Fruit fly (Drosophila melanogaster) whole organism, embryonic: ENCODE measurements around the gene Smox.

Experiments
- Abd-B ChIP-seq: fragments of 200-800 bp; sonication (Bioruptor generic); optimal IDR thresholded peaks from 2 replicates; lab custom pipeline; 2018; ENCODE audit warnings: missing biosample characterization, mild to moderate bottlenecking, missing genetic modification characterization, moderate library complexity
- Asciz ChIP-seq: fragments of 200-800 bp; sonication (Bioruptor generic); optimal IDR thresholded peaks from 2 replicates; lab custom pipeline; 2017; ENCODE audit warnings: missing biosample characterization, mild to moderate bottlenecking, missing genetic modification characterization, missing genetic modification reagents
- Awh ChIP-seq: fragments of 200-800 bp; sonication (Bioruptor generic); IDR thresholded peaks from 2 replicates; pipeline ENCODE4, ENCODE4 v1.3.6; 2022; ENCODE audit warnings: missing biosample characterization, missing genetic modification characterization
- Bgb ChIP-seq: fragments of 200-800 bp; sonication (Bioruptor generic); IDR thresholded peaks from 2 replicates; pipeline ENCODE4 v1.3.6; 2022; ENCODE audit warnings: missing biosample characterization, missing genetic modification characterization; ENCODE audit not compliant: partially characterized antibody
- Blimp-1 ChIP-seq: fragments of 200-800 bp; sonication (Bioruptor generic); optimal IDR thresholded peaks from 3 replicates; lab custom pipeline; 2018; ENCODE audit warnings: missing biosample characterization, missing genetic modification characterization, mild to moderate bottlenecking, moderate library complexity, missing genetic modification reagents
- CG10147 ChIP-seq: fragments of 200-800 bp; sonication (Bioruptor generic); optimal IDR thresholded peaks from 2 replicates; lab custom pipeline; 2019; ENCODE audit warnings: missing biosample characterization, mild to moderate bottlenecking, missing genetic modification characterization, moderate library complexity
- CG10209 ChIP-seq: fragments of 200-800 bp; sonication (Bioruptor generic); optimal IDR thresholded peaks from 3 replicates; lab custom pipeline; 2017; ENCODE audit warnings: missing biosample characterization, mild to moderate bottlenecking, missing genetic modification characterization, missing genetic modification reagents
- CG10543 ChIP-seq: fragments of 200-800 bp; sonication (Bioruptor generic); optimal IDR thresholded peaks from 3 replicates; lab custom pipeline; 2017; ENCODE audit warnings: missing biosample characterization, mild to moderate bottlenecking, missing genetic modification characterization, moderate library complexity
- CG10959 ChIP-seq: fragments of 200-800 bp; sonication (Bioruptor generic); IDR thresholded peaks from 2 replicates; pipeline ENCODE4 v1.3.6; 2022; ENCODE audit warnings: missing biosample characterization, missing genetic modification characterization
- CG11504 ChIP-seq: fragments of 200-800 bp; sonication (Bioruptor generic); optimal IDR thresholded peaks from 3 replicates; lab custom pipeline; 2019; ENCODE audit warnings: missing biosample characterization, mild to moderate bottlenecking, missing genetic modification characterization, moderate library complexity
- CG13424 ChIP-seq: fragments of 200-800 bp; sonication (Bioruptor generic); optimal IDR thresholded peaks from 2 replicates; lab custom pipeline; 2019; ENCODE audit warnings: missing biosample characterization, mild to moderate bottlenecking, missing genetic modification characterization, moderate library complexity
- CG13775 ChIP-seq: fragments of 200-800 bp; sonication (Bioruptor generic); optimal IDR thresholded peaks from 3 replicates; lab custom pipeline; 2017; ENCODE audit warnings: missing biosample characterization, mild to moderate bottlenecking, missing genetic modification characterization
- CG31365 ChIP-seq: fragments of 200-800 bp; sonication (Bioruptor generic); optimal IDR thresholded peaks from 2 replicates; lab custom pipeline; 2018; ENCODE audit warnings: missing biosample characterization, mild to moderate bottlenecking, missing genetic modification characterization
- CG32532 ChIP-seq: fragments of 200-800 bp; sonication (Bioruptor generic); IDR thresholded peaks from 2 replicates; pipeline ENCODE4 v1.3.6; 2022; ENCODE audit warnings: missing biosample characterization, missing genetic modification characterization
- CG4282 ChIP-seq: fragments of 200-800 bp; sonication (Bioruptor generic); optimal IDR thresholded peaks from 2 replicates; lab custom pipeline; 2016; ENCODE audit warnings: missing biosample characterization, missing genetic modification characterization
- CG6654 ChIP-seq: fragments of 200-800 bp; sonication (Bioruptor generic); optimal IDR thresholded peaks from 2 replicates; lab custom pipeline; 2017; ENCODE audit warnings: missing biosample characterization, mild to moderate bottlenecking, missing genetic modification characterization
- CG7839 ChIP-seq: fragments of 200-800 bp; sonication (Bioruptor generic); optimal IDR thresholded peaks from 3 replicates; lab custom pipeline; 2018; ENCODE audit warnings: missing biosample characterization, mild to moderate bottlenecking, missing genetic modification characterization, moderate library complexity
- CG7963 ChIP-seq: fragments of 200-800 bp; sonication (Bioruptor generic); IDR thresholded peaks from 3 replicates; pipeline ENCODE4 v1.3.6; 2022; ENCODE audit warnings: missing biosample characterization, missing genetic modification characterization; ENCODE audit not compliant: partially characterized antibody
- CG9876 ChIP-seq: fragments of 200-800 bp; sonication (Bioruptor generic); optimal IDR thresholded peaks from 2 replicates; lab custom pipeline; 2016; ENCODE audit warnings: missing biosample characterization, missing genetic modification characterization
- CoRest ChIP-seq: fragments of 200-800 bp; sonication (Bioruptor generic); optimal IDR thresholded peaks from 3 replicates; lab custom pipeline; 2018; ENCODE audit warnings: missing biosample characterization, mild to moderate bottlenecking, missing genetic modification characterization, moderate library complexity
- Dad ChIP-seq: fragments of 200-800 bp; sonication (Bioruptor generic); optimal IDR thresholded peaks from 3 replicates; lab custom pipeline; 2016; ENCODE audit warnings: missing biosample characterization, missing genetic modification characterization
- Doc3 ChIP-seq: fragments of 200-800 bp; sonication (Bioruptor generic); IDR thresholded peaks from 3 replicates; pipeline ENCODE4 v1.3.6; 2022; ENCODE audit warnings: missing biosample characterization, missing genetic modification characterization; ENCODE audit not compliant: partially characterized antibody
- HLH4C ChIP-seq: fragments of 200-800 bp; sonication (Bioruptor generic); IDR thresholded peaks from 3 replicates; pipeline ENCODE4 v1.3.6; 2022; ENCODE audit warnings: missing biosample characterization, missing genetic modification characterization; ENCODE audit not compliant: partially characterized antibody
- Hey ChIP-seq: fragments of 200-800 bp; sonication (Bioruptor generic); optimal IDR thresholded peaks from 3 replicates; lab custom pipeline; 2018; ENCODE audit warnings: missing biosample characterization, mild to moderate bottlenecking, missing genetic modification characterization
- Lhr ChIP-seq: fragments of 200-800 bp; sonication (Bioruptor generic); optimal IDR thresholded peaks from 3 replicates; lab custom pipeline; 2017; ENCODE audit warnings: mild to moderate bottlenecking, missing biosample characterization, missing genetic modification reagents, missing genetic modification characterization
- MESR4 ChIP-seq: fragments of 200-800 bp; sonication (Bioruptor generic); optimal IDR thresholded peaks from 2 replicates; lab custom pipeline; 2018; ENCODE audit warnings: missing biosample characterization, mild to moderate bottlenecking, missing genetic modification characterization, moderate library complexity
- Meics ChIP-seq: fragments of 200-800 bp; sonication (Bioruptor generic); optimal IDR thresholded peaks from 2 replicates; lab custom pipeline; 2017; ENCODE audit warnings: missing biosample characterization, mild to moderate bottlenecking, missing genetic modification characterization
- Mes4 ChIP-seq: fragments of 200-800 bp; sonication (Bioruptor generic); optimal IDR thresholded peaks from 2 replicates; lab custom pipeline; 2016; ENCODE audit warnings: missing biosample characterization, missing genetic modification characterization
- Nf-YB ChIP-seq: fragments of 200-800 bp; sonication (Bioruptor generic); optimal IDR thresholded peaks from 3 replicates; lab custom pipeline; 2019; ENCODE audit warnings: missing biosample characterization, mild to moderate bottlenecking, missing genetic modification characterization, moderate library complexity
- Sry-δ ChIP-seq: fragments of 200-800 bp; sonication (Bioruptor generic); optimal IDR thresholded peaks from 2 replicates; lab custom pipeline; 2016; ENCODE audit warnings: missing biosample characterization, missing genetic modification characterization
- amos ChIP-seq: fragments of 200-800 bp; sonication (Bioruptor generic); IDR thresholded peaks from 2 replicates; pipeline ENCODE4 v1.3.6; 2022; ENCODE audit warnings: missing biosample characterization, missing genetic modification characterization; ENCODE audit not compliant: partially characterized antibody
- bbx ChIP-seq: fragments of 200-800 bp; sonication (Bioruptor generic); IDR thresholded peaks from 2 replicates; pipeline ENCODE4 v1.3.6; 2022; ENCODE audit warnings: missing biosample characterization, missing genetic modification characterization; ENCODE audit not compliant: partially characterized antibody
- crp ChIP-seq, 2 experiments: fragments of 200-800 bp; sonication (Bioruptor generic); optimal IDR thresholded peaks; 2 replicates in 1 of 2; 3 replicates in 1 of 2; lab custom pipeline; 2017; ENCODE audit warnings: missing biosample characterization in 2 of 2, missing genetic modification characterization in 2 of 2, mild to moderate bottlenecking in 1 of 2, moderate library complexity in 1 of 2
- dimm ChIP-seq: fragments of 200-800 bp; sonication (Bioruptor generic); IDR thresholded peaks from 2 replicates; pipeline ENCODE4 v1.3.6; 2022; ENCODE audit warnings: missing biosample characterization, missing genetic modification characterization
- dm ChIP-seq: fragments of 200-800 bp; sonication (Bioruptor generic); optimal IDR thresholded peaks from 3 replicates; lab custom pipeline; 2016; ENCODE audit warnings: missing biosample characterization, missing genetic modification characterization
- dpn ChIP-seq, 2 experiments: fragments of 200-800 bp; sonication (Bioruptor generic); optimal IDR thresholded peaks; 3 replicates each; lab custom pipeline; 2016; ENCODE audit warnings: missing biosample characterization in 2 of 2, missing genetic modification characterization in 2 of 2
- exex ChIP-seq: fragments of 200-800 bp; sonication (Bioruptor generic); optimal IDR thresholded peaks from 4 replicates; lab custom pipeline; 2018; ENCODE audit warnings: missing biosample characterization, mild to moderate bottlenecking, missing genetic modification characterization, moderate library complexity
- grn ChIP-seq: fragments of 200-800 bp; sonication (Bioruptor generic); optimal IDR thresholded peaks from 3 replicates; lab custom pipeline; 2017; ENCODE audit warnings: missing biosample characterization, missing genetic modification characterization
- hbn ChIP-seq: fragments of 200-800 bp; sonication (Bioruptor generic); IDR thresholded peaks from 2 replicates; pipeline ENCODE4 v1.3.6; 2022; ENCODE audit warnings: missing biosample characterization, missing genetic modification characterization; ENCODE audit not compliant: partially characterized antibody
- ind ChIP-seq: fragments of 200-800 bp; sonication (Bioruptor generic); optimal IDR thresholded peaks from 3 replicates; lab custom pipeline; 2016; ENCODE audit warnings: missing biosample characterization, missing genetic modification characterization
- lov ChIP-seq, 2 experiments: fragments of 200-800 bp in 1 of 2; fragments of >200 bp in 1 of 2; sonication (Bioruptor generic) in 1 of 2; IDR thresholded peaks in 1 of 2; optimal IDR thresholded peaks in 1 of 2; 2 replicates in 1 of 2; 3 replicates in 1 of 2; pipeline versions ENCODE4 v1.3.6 to Lab custom; 2017 to 2022; ENCODE audit warnings: missing biosample characterization in 1 of 2, missing genetic modification characterization in 1 of 2
- maf-S ChIP-seq: fragments of 200-800 bp; sonication (Bioruptor generic); optimal IDR thresholded peaks from 2 replicates; lab custom pipeline; 2016; ENCODE audit warnings: missing biosample characterization, missing genetic modification characterization
- p53 ChIP-seq: fragments of 200-800 bp; sonication (Bioruptor generic); optimal IDR thresholded peaks from 2 replicates; lab custom pipeline; 2016; ENCODE audit warnings: missing biosample characterization, missing genetic modification characterization
- pan ChIP-seq, 4 experiments: fragments of >200 bp in 3 of 4; fragments of 200-800 bp in 1 of 4; sonication (Bioruptor generic) in 1 of 4; optimal IDR thresholded peaks in 3 of 4; IDR thresholded peaks in 1 of 4; 2 replicates each; pipeline versions ENCODE4 v1.3.6 to Lab custom; 2017 to 2022; ENCODE audit warnings: missing biosample characterization in 2 of 4, missing genetic modification characterization in 2 of 4, mixed read lengths in 1 of 4
- pho ChIP-seq: fragments of 200-800 bp; sonication (Bioruptor generic); optimal IDR thresholded peaks from 2 replicates; lab custom pipeline; 2016; ENCODE audit warnings: missing biosample characterization, missing genetic modification characterization
- sens-2 ChIP-seq: fragments of 200-800 bp; sonication (Bioruptor generic); IDR thresholded peaks from 2 replicates; pipeline ENCODE4 v1.3.6; 2022; ENCODE audit warnings: missing biosample characterization, missing genetic modification characterization
- twi ChIP-seq: fragments of 200-800 bp; optimal IDR thresholded peaks from 2 replicates; lab custom pipeline; 2019; ENCODE audit warnings: missing biosample characterization, mild to moderate bottlenecking, missing genetic modification characterization, moderate library complexity
- usp ChIP-seq: fragments of >200 bp; optimal IDR thresholded peaks from 2 replicates; lab custom pipeline; 2017; ENCODE audit warnings: missing biosample characterization, missing genetic modification characterization

Smox gene

DNA sequence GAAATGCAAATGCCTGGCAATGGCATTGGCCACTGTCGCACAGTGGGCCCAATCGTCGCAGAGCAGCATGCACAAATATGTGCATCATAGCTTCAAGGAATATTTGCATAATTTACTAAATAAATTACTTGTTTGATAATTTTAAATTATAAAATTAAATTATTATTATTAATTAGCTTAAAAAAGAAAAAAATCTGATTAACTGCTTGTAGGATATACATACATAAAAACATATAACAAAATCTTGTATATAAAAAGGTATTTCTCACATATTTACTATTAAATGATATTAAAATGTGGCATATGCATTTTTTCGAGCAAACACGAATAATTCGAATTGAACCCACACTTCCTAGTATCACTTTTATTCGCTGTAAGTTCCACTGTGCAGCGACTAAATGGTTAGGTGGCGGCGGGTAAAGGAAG lies 16.8 kb downstream of the Smox start (continued):
- TF ChIP-seq dpn (GFP tag; optimal IDR thresholded peaks at IDR 0.05; lab: Kevin White, UChicago) (peak in 1 of 2 experiments; percentile 32), p53 (GFP tag; lab: Kevin White, UChicago) (no peak), CG32532 (GFP tag; lab: Robert Waterston, UW) (0 out of 2 replicates have a peak, but pooled peaks have one; percentile 17), dm (no peak), Awh (0 out of 2 replicates have a peak, but pooled peaks have one; percentile 32), Doc3 (GFP tag; lab: Robert Waterston, UW) (no peak), CG13424 (tag; lab: Kevin White, UChicago) (peak; percentile 69), CG7839 (tag; lab: Kevin White, UChicago) (peak; percentile 62), CG7963 (GFP tag; lab: Robert Waterston, UW) (no peak), CG9876 (GFP tag; lab: Kevin White, UChicago) (no peak), Mes4 (no peak), Meics (GFP tag; lab: Kevin White, UChicago) (peak; percentile 19), Sry-δ (GFP tag; lab: Kevin White, UChicago) (no peak), grn (GFP tag; lab: Kevin White, UChicago) (no peak), CoRest (tag; lab: Kevin White, UChicago) (peak; percentile 61), hbn (GFP tag; lab: Robert Waterston, UW) (no peak), Lhr (GFP tag; lab: Kevin White, UChicago) (no peak), CG11504 (tag; lab: Kevin White, UChicago) (peak; percentile 82), pho (GFP tag; lab: Kevin White, UChicago) (no peak), exex (tag; lab: Kevin White, UChicago) (no peak), CG10959 (no peak), CG10543 (GFP tag; lab: Kevin White, UChicago) (no peak), lov (optimal IDR thresholded peaks at IDR 0.05; lab: Kevin White, UChicago) (no peak), lov (GFP tag; IDR thresholded peaks at IDR 0.05; lab: Robert Waterston, UW) (no peak), ind (GFP tag; lab: Kevin White, UChicago) (peak; percentile 49), Hey (no peak), bbx (GFP tag; lab: Robert Waterston, UW) (no peak), Blimp-1 (GFP tag; lab: Kevin White, UChicago) (peak; percentile 53), crp (GFP tag; optimal IDR thresholded peaks at IDR 0.05; lab: Kevin White, UChicago) (no peak), Dad (GFP tag; lab: Kevin White, UChicago) (no peak), amos (GFP tag; lab: Robert Waterston, UW) (no peak), maf-S (GFP tag; lab: Kevin White, UChicago) (no peak), CG10147 (GFP tag; lab: Kevin White, UChicago) (peak; percentile 4), Bgb (GFP tag; lab: Robert Waterston, UW) (no peak), CG13775 (GFP tag; lab: Kevin White, UChicago) (peak; percentile 43), sens-2 (GFP tag; lab: Robert Waterston, UW) (no peak), MESR4 (GFP tag; lab: Kevin White, UChicago) (no peak), dimm (peak; percentile 39; the same call in 1 of the 2 replicates), CG10209 (GFP tag; lab: Kevin White, UChicago) (peak; percentile 62), HLH4C (GFP tag; lab: Robert Waterston, UW) (no peak), usp (GFP tag; lab: Kevin White, UChicago) (no peak), CG31365 (tag; lab: Kevin White, UChicago) (no peak), CG6654 (GFP tag; lab: Kevin White, UChicago) (peak; percentile 38), pan (optimal IDR thresholded peaks at IDR 0.05; lab: Kevin White, UChicago) (no peak), pan (GFP tag; optimal IDR thresholded peaks at IDR 0.05 in 1 of 2, IDR thresholded peaks at IDR 0.05 in 1 of 2) (peak in 1 of 2 experiments; percentile 58), CG4282 (no peak), Asciz (GFP tag; lab: Kevin White, UChicago) (peak; percentile 55), Abd-B (GFP tag; lab: Kevin White, UChicago) (peak; percentile 62), twi (tag; lab: Kevin White, UChicago) (no peak), Nf-YB (GFP tag; lab: Kevin White, UChicago) (peak; percentile 15)
